Worm (Caenorhabditis elegans): ENCODE measurements around the gene ucr-2.2.

DNA sequence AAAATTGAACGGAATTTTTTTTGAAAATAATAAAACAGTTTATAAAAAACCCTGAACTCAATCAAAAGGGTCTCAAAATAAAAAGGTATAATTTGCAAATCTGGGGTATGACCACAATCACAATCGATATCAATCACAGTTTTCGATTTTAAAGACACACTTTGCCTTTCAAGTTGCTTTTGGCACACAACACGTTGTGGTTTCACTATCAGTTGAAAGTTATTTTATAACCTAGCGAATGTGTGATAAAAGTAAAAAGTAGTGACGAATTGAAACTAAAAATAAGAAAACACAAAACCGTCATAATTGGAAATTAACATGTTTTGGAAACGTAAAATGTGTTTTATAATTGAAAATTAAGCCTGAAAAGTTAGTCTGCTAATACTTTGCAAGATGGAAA lies 6.0 kb upstream of the ucr-2.2 start:
- no peak for TF ChIP-seq unc-39 (tag; optimal IDR thresholded peaks at IDR 0.05)
- TF ChIP-seq blmp-1 (tag; optimal IDR thresholded peaks at IDR 0.05): no peak
- no peak for TF ChIP-seq nhr-28 (tag; optimal IDR thresholded peaks at IDR 0.05)
- TF ChIP-seq zip-8 (tag; optimal IDR thresholded peaks at IDR 0.05): no peak

All from whole organism, mixed stage, embryonic.